Fruit fly (Drosophila melanogaster) whole organism, embryonic: ENCODE data around the gene tj.

Source experiments
- Abd-B ChIP-seq: fragments of 200-800 bp; sonication (Bioruptor generic); optimal IDR thresholded peaks from 2 replicates; lab custom pipeline; 2018; ENCODE audit warnings: missing biosample characterization, mild to moderate bottlenecking, missing genetic modification characterization, moderate library complexity
- Aef1 ChIP-seq: fragments of 200-800 bp; sonication (Bioruptor generic); IDR thresholded peaks from 3 replicates; pipeline ENCODE4 v1.3.6; 2022; ENCODE audit warnings: missing biosample characterization, missing genetic modification characterization
- Antp ChIP-seq: fragments of 200-800 bp; sonication (Bioruptor generic); optimal IDR thresholded peaks from 3 replicates; lab custom pipeline; 2016; ENCODE audit warnings: missing biosample characterization, missing genetic modification characterization
- CG10431 ChIP-seq: fragments of 200-800 bp; sonication (Bioruptor generic); optimal IDR thresholded peaks from 3 replicates; lab custom pipeline; 2018; ENCODE audit warnings: missing biosample characterization, mild to moderate bottlenecking, missing genetic modification characterization
- CG11560 ChIP-seq: fragments of 200-800 bp; sonication (Bioruptor generic); IDR thresholded peaks from 3 replicates; pipeline ENCODE4 v1.3.6; 2022; ENCODE audit warnings: missing biosample characterization, missing genetic modification characterization
- CG12071 ChIP-seq: fragments of 200-800 bp; sonication (Bioruptor generic); optimal IDR thresholded peaks from 3 replicates; lab custom pipeline; 2018; ENCODE audit warnings: missing biosample characterization, mild to moderate bottlenecking, missing genetic modification characterization
- CG12155 ChIP-seq: fragments of 200-800 bp; sonication (Bioruptor generic); optimal IDR thresholded peaks from 3 replicates; lab custom pipeline; 2016; ENCODE audit warnings: missing biosample characterization, missing genetic modification characterization
- CG17361 ChIP-seq: fragments of 200-800 bp; sonication (Bioruptor generic); IDR thresholded peaks from 3 replicates; pipeline ENCODE4 v1.3.6; 2022; ENCODE audit warnings: missing biosample characterization, missing genetic modification characterization
- CG2678 ChIP-seq: fragments of 200-800 bp; sonication (Bioruptor generic); optimal IDR thresholded peaks from 3 replicates; lab custom pipeline; 2019; ENCODE audit warnings: missing biosample characterization, mild to moderate bottlenecking, missing genetic modification characterization, moderate library complexity
- CG2712 ChIP-seq: fragments of 200-800 bp; optimal IDR thresholded peaks from 3 replicates; lab custom pipeline; 2019; ENCODE audit warnings: missing biosample characterization, mild to moderate bottlenecking, missing genetic modification characterization, moderate library complexity
- CG30403 ChIP-seq: fragments of 200-800 bp; sonication (Bioruptor generic); optimal IDR thresholded peaks from 3 replicates; lab custom pipeline; 2016; ENCODE audit warnings: missing biosample characterization, missing genetic modification characterization
- CG32532 ChIP-seq: fragments of 200-800 bp; sonication (Bioruptor generic); IDR thresholded peaks from 2 replicates; pipeline ENCODE4 v1.3.6; 2022; ENCODE audit warnings: missing biosample characterization, missing genetic modification characterization
- CG33213 ChIP-seq: fragments of 200-800 bp; sonication (Bioruptor generic); optimal IDR thresholded peaks from 3 replicates; lab custom pipeline; 2016; ENCODE audit warnings: missing biosample characterization, missing genetic modification characterization
- CG4424 ChIP-seq: fragments of 200-800 bp; sonication (Bioruptor generic); optimal IDR thresholded peaks from 3 replicates; lab custom pipeline; 2016; ENCODE audit warnings: missing biosample characterization, missing genetic modification characterization
- CG4820 ChIP-seq: fragments of 200-800 bp; sonication (Bioruptor generic); optimal IDR thresholded peaks from 3 replicates; lab custom pipeline; 2016; ENCODE audit warnings: missing biosample characterization, missing genetic modification characterization
- CG4854 ChIP-seq: fragments of 200-800 bp; sonication (Bioruptor generic); optimal IDR thresholded peaks from 2 replicates; lab custom pipeline; 2016; ENCODE audit warnings: missing biosample characterization, missing genetic modification characterization, inconsistent platforms
- CG5245 ChIP-seq: fragments of 200-800 bp; sonication (Bioruptor generic); optimal IDR thresholded peaks from 3 replicates; lab custom pipeline; 2016; ENCODE audit warnings: missing biosample characterization, missing genetic modification characterization
- CG6175 ChIP-seq: fragments of 200-800 bp; sonication (Bioruptor generic); IDR thresholded peaks from 3 replicates; pipeline ENCODE4 v1.3.6; 2022; ENCODE audit warnings: missing biosample characterization, missing genetic modification characterization
- CG7928 ChIP-seq: fragments of 200-800 bp; sonication (Bioruptor generic); optimal IDR thresholded peaks from 2 replicates; lab custom pipeline; 2017; ENCODE audit warnings: missing biosample characterization, mild to moderate bottlenecking, missing genetic modification characterization
- CG8924 ChIP-seq: fragments of 200-800 bp; optimal IDR thresholded peaks from 3 replicates; lab custom pipeline; 2019; ENCODE audit warnings: missing biosample characterization, mild to moderate bottlenecking, missing genetic modification characterization, moderate library complexity
- Dad ChIP-seq: fragments of 200-800 bp; sonication (Bioruptor generic); optimal IDR thresholded peaks from 3 replicates; lab custom pipeline; 2016; ENCODE audit warnings: missing biosample characterization, missing genetic modification characterization
- Dip3 ChIP-seq: fragments of 200-800 bp; sonication (Bioruptor generic); optimal IDR thresholded peaks from 3 replicates; lab custom pipeline; 2016; ENCODE audit warnings: missing biosample characterization, missing genetic modification characterization
- HLH4C ChIP-seq: fragments of 200-800 bp; sonication (Bioruptor generic); IDR thresholded peaks from 3 replicates; pipeline ENCODE4 v1.3.6; 2022; ENCODE audit warnings: missing biosample characterization, missing genetic modification characterization; ENCODE audit not compliant: partially characterized antibody
- Med ChIP-seq: fragments of 200-800 bp; sonication (Bioruptor generic); peaks from one replicate; lab custom pipeline; 2016; ENCODE audit warnings: missing biosample characterization, missing genetic modification characterization, mild to moderate bottlenecking, inconsistent platforms, moderate library complexity
- Neu2 ChIP-seq: fragments of 200-800 bp; sonication (Bioruptor generic); optimal IDR thresholded peaks from 3 replicates; lab custom pipeline; 2016; ENCODE audit warnings: missing biosample characterization, missing genetic modification characterization, borderline replicate concordance
- Opbp ChIP-seq: fragments of 200-800 bp; sonication (Bioruptor generic); IDR thresholded peaks from 3 replicates; pipeline ENCODE4 v1.3.6; 2022; ENCODE audit warnings: missing biosample characterization, missing genetic modification characterization; ENCODE audit not compliant: partially characterized antibody
- Pdp1 ChIP-seq, 2 experiments: fragments of 200-800 bp; sonication (Bioruptor generic); optimal IDR thresholded peaks; 3 replicates each; lab custom pipeline; 2016; ENCODE audit warnings: missing biosample characterization in 2 of 2, missing genetic modification characterization in 2 of 2, mild to moderate bottlenecking in 1 of 2, moderate library complexity in 1 of 2
- Sry-δ ChIP-seq: fragments of 200-800 bp; sonication (Bioruptor generic); optimal IDR thresholded peaks from 2 replicates; lab custom pipeline; 2016; ENCODE audit warnings: missing biosample characterization, missing genetic modification characterization
- caup ChIP-seq: fragments of 200-800 bp; sonication (Bioruptor generic); optimal IDR thresholded peaks from 3 replicates; lab custom pipeline; 2017; ENCODE audit warnings: missing biosample characterization, mild to moderate bottlenecking, missing genetic modification characterization, moderate library complexity; ENCODE audit not compliant: severe bottlenecking
- chif ChIP-seq, 2 experiments: fragments of 200-800 bp; sonication (Bioruptor generic); optimal IDR thresholded peaks; 3 replicates each; lab custom pipeline; 2016; ENCODE audit warnings: missing biosample characterization in 2 of 2, missing genetic modification characterization in 2 of 2
- dm ChIP-seq: fragments of 200-800 bp; sonication (Bioruptor generic); optimal IDR thresholded peaks from 3 replicates; lab custom pipeline; 2016; ENCODE audit warnings: missing biosample characterization, missing genetic modification characterization
- dmrt11E ChIP-seq: fragments of 200-800 bp; sonication (Bioruptor generic); optimal IDR thresholded peaks from 3 replicates; lab custom pipeline; 2018; ENCODE audit warnings: missing biosample characterization, mild to moderate bottlenecking, missing genetic modification characterization, moderate library complexity
- ewg ChIP-seq: fragments of 200-800 bp; sonication (Bioruptor generic); optimal IDR thresholded peaks from 3 replicates; lab custom pipeline; 2017; ENCODE audit warnings: mild to moderate bottlenecking, missing biosample characterization, missing genetic modification reagents, missing genetic modification characterization
- hkb ChIP-seq, 2 experiments: fragments of 200-800 bp in 1 of 2; fragments of >200 bp in 1 of 2; sonication (Bioruptor generic) in 1 of 2; IDR thresholded peaks in 1 of 2; optimal IDR thresholded peaks in 1 of 2; 2 replicates each; pipeline versions ENCODE4 v1.3.6 to Lab custom; 2017 to 2022; ENCODE audit warnings: missing biosample characterization in 1 of 2, missing genetic modification characterization in 1 of 2
- inv ChIP-seq: fragments of 200-800 bp; sonication (Bioruptor generic); IDR thresholded peaks from 2 replicates; pipeline ENCODE4 v1.3.6; 2022; ENCODE audit warnings: missing biosample characterization, missing genetic modification characterization; ENCODE audit not compliant: partially characterized antibody
- jumu ChIP-seq: fragments of 200-800 bp; sonication (Bioruptor generic); optimal IDR thresholded peaks from 3 replicates; lab custom pipeline; 2016; ENCODE audit warnings: missing biosample characterization, missing genetic modification characterization
- klu ChIP-seq: fragments of 200-800 bp; sonication (Bioruptor generic); IDR thresholded peaks from 2 replicates; pipeline ENCODE4 v1.3.6; 2022; ENCODE audit warnings: missing biosample characterization, missing genetic modification characterization
- mam ChIP-seq: fragments of 200-800 bp; sonication (Bioruptor generic); optimal IDR thresholded peaks from 3 replicates; lab custom pipeline; 2016; ENCODE audit warnings: missing biosample characterization, missing genetic modification characterization
- nom ChIP-seq: fragments of 200-800 bp; sonication (Bioruptor generic); optimal IDR thresholded peaks from 2 replicates; lab custom pipeline; 2017; ENCODE audit warnings: missing biosample characterization, missing genetic modification characterization, mild to moderate bottlenecking, moderate library complexity, missing genetic modification reagents
- oc ChIP-seq: fragments of 200-800 bp; sonication (Bioruptor generic); optimal IDR thresholded peaks from 2 replicates; lab custom pipeline; 2018; ENCODE audit warnings: missing biosample characterization, mild to moderate bottlenecking, missing genetic modification characterization, moderate library complexity
- pho ChIP-seq: fragments of 200-800 bp; sonication (Bioruptor generic); optimal IDR thresholded peaks from 2 replicates; lab custom pipeline; 2016; ENCODE audit warnings: missing biosample characterization, missing genetic modification characterization
- psq ChIP-seq: fragments of 200-800 bp; sonication (Bioruptor generic); optimal IDR thresholded peaks from 2 replicates; lab custom pipeline; 2017; ENCODE audit warnings: missing biosample characterization, missing genetic modification characterization
- pum ChIP-seq: fragments of 200-800 bp; sonication (Bioruptor generic); optimal IDR thresholded peaks from 2 replicates; lab custom pipeline; 2016; ENCODE audit warnings: missing biosample characterization, missing genetic modification characterization
- sob ChIP-seq: fragments of 200-800 bp; sonication (Bioruptor generic); IDR thresholded peaks from 2 replicates; pipeline ENCODE4 v1.3.6; 2022; ENCODE audit warnings: missing biosample characterization, missing genetic modification characterization
- sqz ChIP-seq: fragments of 200-800 bp; sonication (Bioruptor generic); optimal IDR thresholded peaks from 3 replicates; lab custom pipeline; 2018; ENCODE audit warnings: missing biosample characterization, mild to moderate bottlenecking, missing genetic modification characterization
- ssp ChIP-seq: fragments of 200-800 bp; sonication (Bioruptor generic); IDR thresholded peaks from 2 replicates; pipeline ENCODE4 v1.3.6; 2022; ENCODE audit warnings: missing biosample characterization, missing genetic modification characterization
- sug ChIP-seq: fragments of 200-800 bp; optimal IDR thresholded peaks from 2 replicates; lab custom pipeline; 2019; ENCODE audit warnings: missing biosample characterization, mild to moderate bottlenecking, missing genetic modification characterization, moderate library complexity
- tna ChIP-seq: fragments of 200-800 bp; sonication (Bioruptor generic); IDR thresholded peaks from 2 replicates; pipeline ENCODE4 v1.3.6; 2022; ENCODE audit warnings: missing biosample characterization, missing genetic modification characterization; ENCODE audit not compliant: partially characterized antibody
- wor ChIP-seq: fragments of 200-800 bp; sonication (Bioruptor generic); IDR thresholded peaks from 2 replicates; pipeline ENCODE4 v1.3.6; 2022; ENCODE audit warnings: missing biosample characterization, missing genetic modification characterization
- zen ChIP-seq: fragments of 200-800 bp; sonication (Bioruptor generic); optimal IDR thresholded peaks from 3 replicates; lab custom pipeline; 2018; ENCODE audit warnings: missing biosample characterization, mild to moderate bottlenecking, missing genetic modification characterization, moderate library complexity

Gene tj

DNA sequence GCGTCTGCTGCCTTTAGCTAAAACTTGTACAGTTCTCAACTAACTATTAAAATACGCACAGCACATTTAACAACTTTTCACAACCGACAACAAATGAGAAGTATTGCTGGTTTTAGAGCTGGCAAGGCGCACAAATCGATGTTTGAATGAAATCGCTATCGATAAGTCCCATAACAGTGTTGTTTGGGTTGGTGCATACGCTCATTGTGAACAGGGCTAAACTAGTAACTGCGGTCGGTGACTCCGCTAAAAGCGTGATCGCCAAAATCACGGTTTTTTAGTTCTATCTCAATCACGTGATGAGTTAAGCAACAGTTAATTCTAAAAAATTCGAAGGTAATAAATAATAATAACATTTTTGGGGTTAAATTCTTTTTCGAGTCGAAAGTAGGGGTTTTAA is 10.7 kb upstream of the tj start, which contains the start of gene Top2 (continued):
- TF ChIP-seq CG12071 (GFP tag; lab: Kevin White, UChicago) (no peak), sob (GFP tag; lab: Robert Waterston, UW) (peak; percentile 48; the same call in 1 of the 2 replicates), chif (GFP tag; optimal IDR thresholded peaks at IDR 0.05; lab: Kevin White, UChicago) (peak; percentile 26 to 50), dmrt11E (tag; lab: Kevin White, UChicago) (peak; percentile 8), oc (tag; lab: Kevin White, UChicago) (peak; percentile 22), Neu2 (GFP tag; lab: Kevin White, UChicago) (peak; percentile 1), sug (peak; percentile 38), psq (no peak), CG4820 (GFP tag; lab: Kevin White, UChicago) (no peak), nom (no peak), ewg (peak; percentile 43), inv (peak; percentile 81), pum (GFP tag; lab: Kevin White, UChicago) (peak; percentile 28), CG30403 (GFP tag; lab: Kevin White, UChicago) (peak; percentile 27), CG12155 (peak; percentile 34), CG7928 (GFP tag; lab: Kevin White, UChicago) (peak; percentile 63), CG17361 (no peak), Pdp1 (GFP tag; optimal IDR thresholded peaks at IDR 0.05; lab: Kevin White, UChicago) (peak; percentile 6 to 86), CG4854 (GFP tag; lab: Kevin White, UChicago) (no peak), ssp (GFP tag; lab: Robert Waterston, UW) (peak; percentile 83), CG6175 (GFP tag; lab: Robert Waterston, UW) (no peak), wor (GFP tag; lab: Robert Waterston, UW) (no peak), Abd-B (GFP tag; lab: Kevin White, UChicago) (peak; percentile 70), klu (GFP tag; lab: Robert Waterston, UW) (no peak; the same call in 1 of the 2 replicates), sqz (GFP tag; lab: Kevin White, UChicago) (no peak), mam (peak; percentile 25), tna (GFP tag; lab: Robert Waterston, UW) (peak; percentile 77), Antp (peak; percentile 43), CG10431 (GFP tag; lab: Kevin White, UChicago) (no peak), Sry-δ (GFP tag; lab: Kevin White, UChicago) (peak; percentile 98), Aef1 (GFP tag; lab: Robert Waterston, UW) (peak; percentile 39), HLH4C (GFP tag; lab: Robert Waterston, UW) (peak; percentile 82), caup (peak; percentile 17), dm (peak; percentile 64), CG11560 (tag; lab: Robert Waterston, UW) (peak; percentile 79; the same call in 2 of the 3 replicates), CG4424 (GFP tag; lab: Kevin White, UChicago) (peak; percentile 23), CG8924 (tag; lab: Kevin White, UChicago) (peak; percentile 27), Opbp (GFP tag; lab: Robert Waterston, UW) (peak; percentile 88), Med (peak; percentile 92), Dad (GFP tag; lab: Kevin White, UChicago) (peak; percentile 3), Dip3 (GFP tag; lab: Kevin White, UChicago) (peak; percentile 22), zen (peak; percentile 48), pho (GFP tag; lab: Kevin White, UChicago) (peak; percentile 55), CG5245 (GFP tag; lab: Kevin White, UChicago) (peak; percentile 4), hkb (optimal IDR thresholded peaks at IDR 0.05; lab: Kevin White, UChicago) (no peak), hkb (GFP tag; IDR thresholded peaks at IDR 0.05; lab: Robert Waterston, UW) (peak; percentile 29; the same call in 1 of the 2 replicates), jumu (GFP tag; lab: Kevin White, UChicago) (peak; percentile 39), CG2712 (tag; lab: Kevin White, UChicago) (peak; percentile 89), CG2678 (tag; lab: Kevin White, UChicago) (no peak), CG33213 (GFP tag; lab: Kevin White, UChicago) (peak; percentile 86), CG32532 (no peak)
